Worm (Caenorhabditis elegans) whole organism, L2 larva: ENCODE results near the gene grl-7.

Experiments
- aly-2 ChIP-seq: fragments of 150-350 bp; optimal IDR thresholded peaks from 2 replicates; lab custom pipeline; 2014; ENCODE audit warnings: missing biosample characterization, missing genetic modification characterization
- blmp-1 ChIP-seq: sonication (generic microtip); optimal IDR thresholded peaks from 2 replicates; lab custom pipeline; 2017; ENCODE audit warnings: missing genetic modification characterization, mild to moderate bottlenecking, missing compliant biosample characterization, antibody characterized with exemption, moderate library complexity; ENCODE audit not compliant: insufficient read depth
- crh-2 ChIP-seq: sonication (generic microtip); optimal IDR thresholded peaks from 2 replicates; lab custom pipeline; 2017; ENCODE audit warnings: missing biosample characterization, missing genetic modification characterization
- egl-27 ChIP-seq: sonication (generic microtip); optimal IDR thresholded peaks from 3 replicates; lab custom pipeline; 2017; ENCODE audit warnings: missing biosample characterization, missing genetic modification reagents, missing genetic modification characterization
- fos-1 ChIP-seq: fragments of 150-350 bp; optimal IDR thresholded peaks from 2 replicates; lab custom pipeline; 2014; ENCODE audit warnings: missing biosample characterization, missing genetic modification characterization
- lin-39 ChIP-seq: fragments of 150-350 bp; optimal IDR thresholded peaks from 2 replicates; lab custom pipeline; 2014; ENCODE audit warnings: missing biosample characterization, missing genetic modification reagents, missing genetic modification characterization
- lsy-2 ChIP-seq, 2 experiments: fragments of 150-350 bp in 1 of 2; sonication (generic microtip) in 1 of 2; optimal IDR thresholded peaks; 2 replicates each; lab custom pipeline; 2014 to 2017; ENCODE audit warnings: missing biosample characterization in 2 of 2, missing genetic modification characterization in 2 of 2
- mab-5 ChIP-seq: fragments of 150-350 bp; optimal IDR thresholded peaks from 2 replicates; lab custom pipeline; 2014; ENCODE audit warnings: missing biosample characterization, missing genetic modification characterization
- nhr-11 ChIP-seq: fragments of 150-350 bp; optimal IDR thresholded peaks from 2 replicates; lab custom pipeline; 2014; ENCODE audit warnings: missing biosample characterization, missing genetic modification characterization
- nhr-6 ChIP-seq: fragments of 150-350 bp; optimal IDR thresholded peaks from 2 replicates; lab custom pipeline; 2014; ENCODE audit warnings: missing biosample characterization, missing genetic modification characterization
- nhr-77 ChIP-seq: fragments of 150-350 bp; optimal IDR thresholded peaks from 2 replicates; lab custom pipeline; 2014; ENCODE audit warnings: missing biosample characterization, missing genetic modification characterization
- skn-1 ChIP-seq: sonication (generic microtip); optimal IDR thresholded peaks from 2 replicates; lab custom pipeline; 2017; ENCODE audit warnings: missing biosample characterization, missing genetic modification characterization
- snpc-4 ChIP-seq: fragments of 150-350 bp; optimal IDR thresholded peaks from 2 replicates; lab custom pipeline; 2014; ENCODE audit warnings: missing biosample characterization, missing genetic modification characterization
- unc-39 ChIP-seq: fragments of 150-350 bp; optimal IDR thresholded peaks from 2 replicates; lab custom pipeline; 2014; ENCODE audit warnings: missing biosample characterization, missing genetic modification characterization

ce11 chrV:11308346-11308745, 38.5 kb downstream of the grl-7 start, which contains the start of gene snf-11:
- TF ChIP-seq skn-1 (tag; lab: Kevin White, UChicago) (no peak), fos-1 (tag; lab: Kevin White, UChicago) (no peak), nhr-77 (no peak), lin-39 (no peak), mab-5 (tag; lab: Kevin White, UChicago) (no peak), nhr-6 (tag; lab: Kevin White, UChicago) (no peak), nhr-11 (tag; lab: Kevin White, UChicago) (no peak), snpc-4 (tag; lab: Kevin White, UChicago) (no peak), aly-2 (no peak), blmp-1 (tag; lab: Kevin White, UChicago) (no peak), egl-27 (tag; lab: Kevin White, UChicago) (no peak), lsy-2 (tag; optimal IDR thresholded peaks at IDR 0.05; lab: Kevin White, UChicago) (no peak), crh-2 (tag; lab: Kevin White, UChicago) (no peak), unc-39 (no peak)
